Worm (Caenorhabditis elegans) whole organism, L1 larva: ENCODE measurements around the gene F54E12.2.

ENCODE experiments used
- aly-2 ChIP-seq: fragments of 150-350 bp; optimal IDR thresholded peaks from 2 replicates; lab custom pipeline; 2014; ENCODE audit warnings: missing biosample characterization, missing genetic modification characterization
- ceh-82 ChIP-seq, 3 experiments: fragments of 150-350 bp in 1 of 3; sonication (generic microtip) in 2 of 3; optimal IDR thresholded peaks; 2 replicates each; lab custom pipeline; 2014 to 2017; ENCODE audit warnings: missing biosample characterization in 3 of 3, missing genetic modification characterization in 3 of 3
- dsc-1 ChIP-seq: sonication (generic microtip); optimal IDR thresholded peaks from 2 replicates; lab custom pipeline; 2016; ENCODE audit warnings: mild to moderate bottlenecking, missing genetic modification characterization, missing compliant biosample characterization
- lin-13 ChIP-seq: fragments of 150-350 bp; optimal IDR thresholded peaks from 2 replicates; lab custom pipeline; 2014; ENCODE audit warnings: missing biosample characterization, missing genetic modification reagents, missing genetic modification characterization
- lin-39 ChIP-seq: fragments of 150-350 bp; optimal IDR thresholded peaks from 2 replicates; lab custom pipeline; 2014; ENCODE audit warnings: missing biosample characterization, missing genetic modification reagents, missing genetic modification characterization
- nhr-12 ChIP-seq: sonication (generic microtip); optimal IDR thresholded peaks from 2 replicates; lab custom pipeline; 2017; ENCODE audit warnings: missing biosample characterization, missing genetic modification characterization
- pqm-1 ChIP-seq: sonication (generic microtip); optimal IDR thresholded peaks from 3 replicates; lab custom pipeline; 2017; ENCODE audit warnings: missing biosample characterization, missing genetic modification characterization
- sox-4 ChIP-seq: sonication (generic microtip); optimal IDR thresholded peaks from 2 replicates; lab custom pipeline; 2016; ENCODE audit warnings: missing genetic modification characterization, missing compliant biosample characterization
- ztf-11 ChIP-seq, 2 experiments: sonication (generic microtip); optimal IDR thresholded peaks; 2 replicates each; lab custom pipeline; 2016 to 2017; ENCODE audit warnings: missing genetic modification characterization in 2 of 2, missing biosample characterization in 1 of 2, missing compliant biosample characterization in 1 of 2

DNA sequence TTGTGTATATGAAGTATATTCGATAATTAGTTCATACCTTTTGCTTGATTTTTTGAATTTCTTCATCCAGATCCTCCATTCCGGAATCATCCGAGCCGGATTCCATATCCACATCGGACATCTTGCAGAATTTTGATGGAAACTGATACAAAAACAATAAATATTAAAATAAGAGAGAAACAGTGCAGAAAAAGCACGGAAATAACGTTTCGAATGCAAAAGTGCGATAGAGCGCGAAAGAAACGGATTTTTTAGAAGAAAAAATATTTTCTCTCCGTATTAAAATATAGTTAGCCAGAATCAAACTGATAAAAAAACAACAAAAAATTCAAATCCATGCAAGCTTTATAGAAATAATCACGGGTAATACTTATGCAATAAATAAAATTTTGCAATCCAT lies 4.2 kb downstream of the F54E12.2 start, which contains the start of gene sart-3:
- TF ChIP-seq aly-2 (tag; lab: Kevin White, UChicago): no peak
- TF ChIP-seq dsc-1 (tag; lab: Kevin White, UChicago): no peak
- no peak for TF ChIP-seq ztf-11 (tag; optimal IDR thresholded peaks at IDR 0.05; lab: Kevin White, UChicago)
- TF ChIP-seq lin-39 (tag; lab: Kevin White, UChicago): no peak
- no peak for TF ChIP-seq sox-4
- TF ChIP-seq ceh-82 (tag; optimal IDR thresholded peaks at IDR 0.05; lab: Kevin White, UChicago): no peak
- TF ChIP-seq nhr-12 (tag; lab: Kevin White, UChicago): no peak
- TF ChIP-seq pqm-1: no peak
- no peak for TF ChIP-seq lin-13
